Worm (Caenorhabditis elegans): Measurements from ENCODE around the gene F26F2.7.

DNA sequence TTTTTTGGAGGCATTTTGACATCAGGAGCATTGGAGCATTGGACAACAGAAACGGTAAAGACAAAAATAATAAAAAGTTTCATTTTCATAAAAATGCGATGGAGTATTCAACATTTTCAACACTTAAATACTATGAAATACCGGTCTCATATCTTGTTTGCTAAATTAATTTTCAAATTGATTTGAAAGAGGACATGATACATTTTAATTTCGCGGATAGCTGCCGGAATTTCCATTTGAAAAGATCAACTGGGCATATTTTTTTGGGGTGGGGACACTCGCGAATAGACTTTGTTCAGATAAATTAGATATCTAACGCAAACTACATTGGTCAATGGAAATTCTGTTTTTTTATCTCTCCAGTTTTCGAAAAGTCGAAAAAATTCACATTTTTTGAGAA lies 14.0 kb downstream of the F26F2.7 start, which contains the start of gene F26F2.10:
- TF ChIP-seq pha-4 (tag; optimal IDR thresholded peaks at IDR 0.05) (no peak), unc-62 (GFP tag; optimal IDR thresholded peaks at IDR 0.05) (no peak), ztf-18 (tag; optimal IDR thresholded peaks at IDR 0.05) (no peak), madf-10 (tag; optimal IDR thresholded peaks at IDR 0.05) (no peak), him-1 (tag; optimal IDR thresholded peaks at IDR 0.05) (no peak), let-607 (tag; optimal IDR thresholded peaks at IDR 0.05) (no peak), let-526 (GFP tag; IDR thresholded peaks at IDR 0.05) (no peak), T07F8.4 (tag; optimal IDR thresholded peaks at IDR 0.05) (no peak), ztf-26 (tag; optimal IDR thresholded peaks at IDR 0.05) (no peak), ets-4 (GFP tag; optimal IDR thresholded peaks at IDR 0.05) (no peak)

Data from whole organism, young adult.